Comparison of ENCODE assay signal across 5 fruit fly cellular contexts in genomic region chr3L:18819887-18820637, dm6.
A peak's percentile ranks its signal among the peaks of the same experiment; 100 is the strongest.
TF ChIP-seq lines count a peak whose summit lies in the region.

No protein-coding gene starts in this region.

- TF ChIP-seq CTCF in whole organism, embryonic (GFP tag; optimal IDR thresholded peaks at IDR 0.05; lab: Kevin White, UChicago): no peak

TF ChIP-seq in whole organism, adult, 20 proteins besides CTCF, POLR2A, EP300 and RAD21 (continues in another document):
- TF ChIP-seq cic (GFP tag; optimal IDR thresholded peaks at IDR 0.05; lab: Kevin White, UChicago): no peak
- peak; percentile 35 for TF ChIP-seq CG7101 (tag; optimal IDR thresholded peaks at IDR 0.05; lab: Kevin White, UChicago)
- TF ChIP-seq CG1620 (GFP tag; optimal IDR thresholded peaks at IDR 0.05; lab: Kevin White, UChicago): no peak
- TF ChIP-seq Hr96 (GFP tag; optimal IDR thresholded peaks at IDR 0.05; lab: Kevin White, UChicago): no peak
- peak; percentile 8 for TF ChIP-seq CG14711 (tag; optimal IDR thresholded peaks at IDR 0.05; lab: Kevin White, UChicago)
- TF ChIP-seq Clk (GFP tag; optimal IDR thresholded peaks at IDR 0.05; lab: Kevin White, UChicago): no peak
- TF ChIP-seq CG7045 (GFP tag; optimal IDR thresholded peaks at IDR 0.05; lab: Kevin White, UChicago): no peak
- no peak for TF ChIP-seq toe (GFP tag; optimal IDR thresholded peaks at IDR 0.05; lab: Kevin White, UChicago)
- TF ChIP-seq bab1 (GFP tag; optimal IDR thresholded peaks at IDR 0.05; lab: Kevin White, UChicago): peak; percentile 30
- no peak for TF ChIP-seq pad (GFP tag; optimal IDR thresholded peaks at IDR 0.05; lab: Kevin White, UChicago)
- peak; percentile 51 for TF ChIP-seq CG11617 (GFP tag; optimal IDR thresholded peaks at IDR 0.05; lab: Kevin White, UChicago)
- peak; percentile 49 for TF ChIP-seq ovo (GFP tag; optimal IDR thresholded peaks at IDR 0.05; lab: Kevin White, UChicago)
- peak; percentile 96 for TF ChIP-seq kay (GFP tag; lab: Kevin White, UChicago; ENCODE audit: borderline replicate concordance)
- no peak for TF ChIP-seq tj (GFP tag; optimal IDR thresholded peaks at IDR 0.05; lab: Kevin White, UChicago)
- no peak for TF ChIP-seq CG5204 (GFP tag; optimal IDR thresholded peaks at IDR 0.05; lab: Kevin White, UChicago)
- TF ChIP-seq CG33017 (tag; optimal IDR thresholded peaks at IDR 0.05; lab: Kevin White, UChicago): no peak
- peak; percentile 21 for TF ChIP-seq CG12768 (GFP tag; optimal IDR thresholded peaks at IDR 0.05; lab: Kevin White, UChicago)
- TF ChIP-seq Crg-1 (GFP tag; optimal IDR thresholded peaks at IDR 0.05; lab: Kevin White, UChicago): no peak
- peak; percentile 58 for TF ChIP-seq Mnt (GFP tag; optimal IDR thresholded peaks at IDR 0.05; lab: Kevin White, UChicago)

TF ChIP-seq in whole organism, embryonic, 481 proteins besides CTCF, POLR2A, EP300 and RAD21 (continues in another document):
- TF ChIP-seq sqz (GFP tag; optimal IDR thresholded peaks at IDR 0.05; lab: Kevin White, UChicago) (peak; percentile 98), scrt (GFP tag; optimal IDR thresholded peaks at IDR 0.05; lab: Kevin White, UChicago) (peak; percentile 3), chinmo (GFP tag; IDR thresholded peaks at IDR 0.05; lab: Robert Waterston, UW; ENCODE audit: partially characterized antibody) (peak; percentile 73; the same call in 1 of the 4 replicates), Fer1 (GFP tag; optimal IDR thresholded peaks at IDR 0.05; lab: Kevin White, UChicago) (peak; percentile 27), CG11695 (GFP tag; IDR thresholded peaks at IDR 0.05; lab: Robert Waterston, UW) (no peak), ftz-f1 (GFP tag; optimal IDR thresholded peaks at IDR 0.05; lab: Kevin White, UChicago) (peak; percentile 99), chif (GFP tag; optimal IDR thresholded peaks at IDR 0.05; lab: Kevin White, UChicago) (no peak), CG15601 (tag; optimal IDR thresholded peaks at IDR 0.05; lab: Kevin White, UChicago) (no peak), Trl (optimal IDR thresholded peaks at IDR 0.05; lab: Kevin White, UChicago) (peak; percentile 20 to 58), Trl (GFP tag; optimal IDR thresholded peaks at IDR 0.05; lab: Kevin White, UChicago) (no peak), CG2678 (tag; optimal IDR thresholded peaks at IDR 0.05; lab: Kevin White, UChicago) (peak; percentile 16), exex (tag; optimal IDR thresholded peaks at IDR 0.05; lab: Kevin White, UChicago) (peak; percentile 8), CG15269 (tag; optimal IDR thresholded peaks at IDR 0.05; lab: Kevin White, UChicago) (no peak), CG34422 (GFP tag; IDR thresholded peaks at IDR 0.05; lab: Robert Waterston, UW) (peak; percentile 37; the same call in 1 of the 3 replicates), Jarid2 (GFP tag; optimal IDR thresholded peaks at IDR 0.05; lab: Kevin White, UChicago) (peak; percentile 57), chm (GFP tag; IDR thresholded peaks at IDR 0.05; lab: Robert Waterston, UW) (peak; percentile 51; the same call in 1 of the 2 replicates), crol (GFP tag; IDR thresholded peaks at IDR 0.05; lab: Robert Waterston, UW) (0 out of 2 replicates have a peak, but pooled peaks have one; percentile 28), Vsx1 (GFP tag; optimal IDR thresholded peaks at IDR 0.05; lab: Kevin White, UChicago) (peak; percentile 23)

TF ChIP-seq in whole organism, prepupa, 60 proteins besides CTCF, POLR2A, EP300 and RAD21 (continues in another document):
- TF ChIP-seq topi (GFP tag; optimal IDR thresholded peaks at IDR 0.05; lab: Kevin White, UChicago) (no peak), Hr39 (GFP tag; optimal IDR thresholded peaks at IDR 0.05; lab: Kevin White, UChicago) (no peak), Ets21C (GFP tag; optimal IDR thresholded peaks at IDR 0.05; lab: Kevin White, UChicago) (no peak), Sox102F (GFP tag; optimal IDR thresholded peaks at IDR 0.05; lab: Kevin White, UChicago) (no peak), dac (GFP tag; optimal IDR thresholded peaks at IDR 0.05; lab: Kevin White, UChicago) (peak; percentile 21), Sox14 (GFP tag; optimal IDR thresholded peaks at IDR 0.05; lab: Kevin White, UChicago) (peak; percentile 51), CG8632 (GFP tag; optimal IDR thresholded peaks at IDR 0.05; lab: Kevin White, UChicago) (no peak), cyc (GFP tag; optimal IDR thresholded peaks at IDR 0.05; lab: Kevin White, UChicago) (no peak), CG9139 (GFP tag; optimal IDR thresholded peaks at IDR 0.05; lab: Kevin White, UChicago) (peak; percentile 65), Sox15 (GFP tag; optimal IDR thresholded peaks at IDR 0.05; lab: Kevin White, UChicago) (no peak), acj6 (GFP tag; optimal IDR thresholded peaks at IDR 0.05; lab: Kevin White, UChicago) (peak; percentile 10), CG6808 (GFP tag; optimal IDR thresholded peaks at IDR 0.05; lab: Kevin White, UChicago) (peak; percentile 83), Eip78C (GFP tag; lab: Kevin White, UChicago) (peak; percentile 84), CG34406 (GFP tag; optimal IDR thresholded peaks at IDR 0.05; lab: Kevin White, UChicago) (peak; percentile 30), vri (GFP tag; optimal IDR thresholded peaks at IDR 0.05; lab: Kevin White, UChicago) (peak; percentile 27), net (GFP tag; optimal IDR thresholded peaks at IDR 0.05; lab: Kevin White, UChicago) (peak; percentile 45), CG11902 (GFP tag; optimal IDR thresholded peaks at IDR 0.05; lab: Kevin White, UChicago) (no peak), CG10631 (GFP tag; optimal IDR thresholded peaks at IDR 0.05; lab: Kevin White, UChicago) (no peak), CG6792 (GFP tag; optimal IDR thresholded peaks at IDR 0.05; lab: Kevin White, UChicago) (no peak), CG3032 (tag; optimal IDR thresholded peaks at IDR 0.05; lab: Kevin White, UChicago) (peak; percentile 51)

TF ChIP-seq in whole organism, pupa, 21 proteins besides CTCF, POLR2A, EP300 and RAD21 (continues in another document):
- TF ChIP-seq CG8159 (tag; optimal IDR thresholded peaks at IDR 0.05; lab: Kevin White, UChicago): peak; percentile 67
- TF ChIP-seq gl (tag; optimal IDR thresholded peaks at IDR 0.05; lab: Kevin White, UChicago): peak; percentile 77
- peak; percentile 55 for TF ChIP-seq EcR (GFP tag; optimal IDR thresholded peaks at IDR 0.05; lab: Kevin White, UChicago)
- peak; percentile 51 for TF ChIP-seq CG12605 (GFP tag; IDR thresholded peaks at IDR 0.05; lab: Robert Waterston, UW)
- peak; percentile 40 for TF ChIP-seq Pif1B (GFP tag; optimal IDR thresholded peaks at IDR 0.05; lab: Kevin White, UChicago)
- peak; percentile 74 for TF ChIP-seq CG34367 (tag; optimal IDR thresholded peaks at IDR 0.05; lab: Kevin White, UChicago)
- TF ChIP-seq fd96Ca (GFP tag; IDR thresholded peaks at IDR 0.05; lab: Robert Waterston, UW): no peak; the same call in 1 of the 3 replicates
- peak; percentile 68 for TF ChIP-seq CG15710 (tag; optimal IDR thresholded peaks at IDR 0.05; lab: Kevin White, UChicago)
- TF ChIP-seq Ets98B (GFP tag; IDR thresholded peaks at IDR 0.05; lab: Robert Waterston, UW): 0 out of 2 replicates have a peak, but pooled peaks have one; percentile 49
- TF ChIP-seq CG17806 (tag; optimal IDR thresholded peaks at IDR 0.05; lab: Kevin White, UChicago): peak; percentile 52
- TF ChIP-seq CG32121 (GFP tag; IDR thresholded peaks at IDR 0.05; lab: Robert Waterston, UW): peak; percentile 50; the same call in 1 of the 2 replicates
- TF ChIP-seq D1 (tag; optimal IDR thresholded peaks at IDR 0.05; lab: Kevin White, UChicago): no peak
- TF ChIP-seq Snoo (tag; optimal IDR thresholded peaks at IDR 0.05; lab: Kevin White, UChicago): no peak
- TF ChIP-seq CG4496 (GFP tag; IDR thresholded peaks at IDR 0.05; lab: Robert Waterston, UW): peak; percentile 78; the same call in 2 of the 3 replicates
- peak; percentile 85 for TF ChIP-seq CG13204 (GFP tag; optimal IDR thresholded peaks at IDR 0.05; lab: Kevin White, UChicago)
- no peak for TF ChIP-seq CG10348 (GFP tag; IDR thresholded peaks at IDR 0.05; lab: Robert Waterston, UW)
- TF ChIP-seq CG8301 (tag; optimal IDR thresholded peaks at IDR 0.05; lab: Kevin White, UChicago): peak; percentile 50
- peak; percentile 18 for TF ChIP-seq CG9948 (tag; optimal IDR thresholded peaks at IDR 0.05; lab: Kevin White, UChicago)
- TF ChIP-seq Pif1A (GFP tag; optimal IDR thresholded peaks at IDR 0.05; lab: Kevin White, UChicago): peak; percentile 47
- TF ChIP-seq rn (GFP tag; IDR thresholded peaks at IDR 0.05; lab: Robert Waterston, UW): no peak

TF ChIP-seq in whole organism, wandering third instar larva, 38 proteins besides CTCF, POLR2A, EP300 and RAD21:
- TF ChIP-seq GATAd (GFP tag; optimal IDR thresholded peaks at IDR 0.05; lab: Kevin White, UChicago) (no peak), Dfd (GFP tag; optimal IDR thresholded peaks at IDR 0.05; lab: Kevin White, UChicago) (peak; percentile 21), fru (GFP tag; optimal IDR thresholded peaks at IDR 0.05; lab: Kevin White, UChicago) (peak; percentile 23), Rel (GFP tag; optimal IDR thresholded peaks at IDR 0.05; lab: Kevin White, UChicago) (no peak), Rel (tag; optimal IDR thresholded peaks at IDR 0.05; lab: Kevin White, UChicago) (peak; percentile 43), CrebA (GFP tag; optimal IDR thresholded peaks at IDR 0.05; lab: Kevin White, UChicago; ENCODE audit: borderline replicate concordance) (peak; percentile 64), jim (GFP tag; optimal IDR thresholded peaks at IDR 0.05; lab: Kevin White, UChicago) (peak; percentile 45), OdsH (GFP tag; optimal IDR thresholded peaks at IDR 0.05; lab: Kevin White, UChicago) (peak; percentile 13), dl (GFP tag; optimal IDR thresholded peaks at IDR 0.05; lab: Kevin White, UChicago; ENCODE audit: insufficient read depth in 1 of 2, partially characterized antibody in 2 of 2) (no peak), psq (GFP tag; optimal IDR thresholded peaks at IDR 0.05; lab: Kevin White, UChicago) (peak; percentile 57), foxo (GFP tag; optimal IDR thresholded peaks at IDR 0.05; lab: Kevin White, UChicago) (no peak), HLH106 (tag; optimal IDR thresholded peaks at IDR 0.05; lab: Kevin White, UChicago) (no peak), br (GFP tag; optimal IDR thresholded peaks at IDR 0.05; lab: Kevin White, UChicago) (peak; percentile 30), Sp1 (GFP tag; optimal IDR thresholded peaks at IDR 0.05; lab: Kevin White, UChicago) (peak; percentile 19), brk (GFP tag; optimal IDR thresholded peaks at IDR 0.05; lab: Kevin White, UChicago) (peak; percentile 24), Dif (GFP tag; optimal IDR thresholded peaks at IDR 0.05; lab: Kevin White, UChicago; ENCODE audit: partially characterized antibody) (peak; percentile 0), pan (optimal IDR thresholded peaks at IDR 0.05; lab: Kevin White, UChicago) (no peak)
